Worm (Caenorhabditis elegans) whole organism, L2 larva: ENCODE measurements around the gene C01G12.3.

Experiments used
- C34F6.9 ChIP-seq: fragments of 150-350 bp; optimal IDR thresholded peaks from 2 replicates; lab custom pipeline; 2014; ENCODE audit warnings: missing biosample characterization, missing genetic modification characterization
- Y55F3AM.14 ChIP-seq: fragments of 200-800 bp; sonication (Bioruptor generic); optimal IDR thresholded peaks from 2 replicates; lab custom pipeline; 2018; ENCODE audit warnings: mild to moderate bottlenecking, missing genetic modification characterization, missing compliant biosample characterization
- aly-2 ChIP-seq: fragments of 150-350 bp; optimal IDR thresholded peaks from 2 replicates; lab custom pipeline; 2014; ENCODE audit warnings: missing biosample characterization, missing genetic modification characterization
- ama-1 ChIP-seq: fragments of 150-350 bp; optimal IDR thresholded peaks from 2 replicates; lab custom pipeline; 2018; ENCODE audit warnings: inconsistent platforms
- blmp-1 ChIP-seq: sonication (generic microtip); optimal IDR thresholded peaks from 2 replicates; lab custom pipeline; 2017; ENCODE audit warnings: missing genetic modification characterization, mild to moderate bottlenecking, missing compliant biosample characterization, antibody characterized with exemption, moderate library complexity; ENCODE audit not compliant: insufficient read depth
- ceh-82 ChIP-seq: fragments of 150-350 bp; optimal IDR thresholded peaks from 2 replicates; lab custom pipeline; 2014; ENCODE audit warnings: missing biosample characterization, missing genetic modification characterization
- crh-2 ChIP-seq: sonication (generic microtip); optimal IDR thresholded peaks from 2 replicates; lab custom pipeline; 2017; ENCODE audit warnings: missing biosample characterization, missing genetic modification characterization
- dmd-4 ChIP-seq: sonication (generic microtip); optimal IDR thresholded peaks from 2 replicates; lab custom pipeline; 2017; ENCODE audit warnings: missing biosample characterization, missing genetic modification characterization
- egl-27 ChIP-seq: sonication (generic microtip); optimal IDR thresholded peaks from 3 replicates; lab custom pipeline; 2017; ENCODE audit warnings: missing biosample characterization, missing genetic modification reagents, missing genetic modification characterization
- elt-1 ChIP-seq: fragments of 150-350 bp; optimal IDR thresholded peaks from 2 replicates; lab custom pipeline; 2014; ENCODE audit warnings: missing biosample characterization, missing genetic modification characterization
- elt-3 ChIP-seq: sonication (generic microtip); optimal IDR thresholded peaks from 2 replicates; lab custom pipeline; 2017; ENCODE audit warnings: missing biosample characterization, missing genetic modification characterization
- fos-1 ChIP-seq: fragments of 150-350 bp; optimal IDR thresholded peaks from 2 replicates; lab custom pipeline; 2014; ENCODE audit warnings: missing biosample characterization, missing genetic modification characterization
- gmeb-1 ChIP-seq: fragments of 150-350 bp; optimal IDR thresholded peaks from 2 replicates; lab custom pipeline; 2014; ENCODE audit warnings: missing biosample characterization, missing genetic modification characterization
- lin-13 ChIP-seq: fragments of 150-350 bp; optimal IDR thresholded peaks from 2 replicates; lab custom pipeline; 2014; ENCODE audit warnings: missing biosample characterization, missing genetic modification reagents, missing genetic modification characterization
- lin-39 ChIP-seq: fragments of 150-350 bp; optimal IDR thresholded peaks from 2 replicates; lab custom pipeline; 2014; ENCODE audit warnings: missing biosample characterization, missing genetic modification reagents, missing genetic modification characterization
- lsy-2 ChIP-seq, 2 experiments: fragments of 150-350 bp in 1 of 2; sonication (generic microtip) in 1 of 2; optimal IDR thresholded peaks; 2 replicates each; lab custom pipeline; 2014 to 2017; ENCODE audit warnings: missing biosample characterization in 2 of 2, missing genetic modification characterization in 2 of 2
- mab-5 ChIP-seq: fragments of 150-350 bp; optimal IDR thresholded peaks from 2 replicates; lab custom pipeline; 2014; ENCODE audit warnings: missing biosample characterization, missing genetic modification characterization
- mbf-1 ChIP-seq: sonication (generic microtip); optimal IDR thresholded peaks from 2 replicates; lab custom pipeline; 2017; ENCODE audit warnings: missing biosample characterization, missing genetic modification characterization
- mdl-1 ChIP-seq, 2 experiments: fragments of 150-350 bp in 1 of 2; sonication (generic microtip) in 1 of 2; optimal IDR thresholded peaks; 2 replicates each; lab custom pipeline; 2017; ENCODE audit warnings: missing biosample characterization in 2 of 2, missing genetic modification characterization in 2 of 2
- nhr-10 ChIP-seq: sonication (generic microtip); optimal IDR thresholded peaks from 2 replicates; lab custom pipeline; 2017; ENCODE audit warnings: missing biosample characterization, missing genetic modification characterization
- nhr-11 ChIP-seq: fragments of 150-350 bp; optimal IDR thresholded peaks from 2 replicates; lab custom pipeline; 2014; ENCODE audit warnings: missing biosample characterization, missing genetic modification characterization
- nhr-12 ChIP-seq: fragments of 150-350 bp; optimal IDR thresholded peaks from 2 replicates; lab custom pipeline; 2014; ENCODE audit warnings: missing biosample characterization, missing genetic modification characterization
- nhr-129 ChIP-seq: fragments of 150-350 bp; optimal IDR thresholded peaks from 2 replicates; lab custom pipeline; 2014; ENCODE audit warnings: missing biosample characterization, missing genetic modification characterization
- nhr-21 ChIP-seq: fragments of 150-350 bp; optimal IDR thresholded peaks from 2 replicates; lab custom pipeline; 2014; ENCODE audit warnings: missing biosample characterization, missing genetic modification characterization
- nhr-23 ChIP-seq: fragments of 150-350 bp; optimal IDR thresholded peaks from 2 replicates; lab custom pipeline; 2014; ENCODE audit warnings: missing biosample characterization, missing genetic modification reagents, missing genetic modification characterization
- nhr-237 ChIP-seq: fragments of 150-350 bp; optimal IDR thresholded peaks from 2 replicates; lab custom pipeline; 2014; ENCODE audit warnings: missing biosample characterization, missing genetic modification characterization
- nhr-25 ChIP-seq: fragments of 150-350 bp; sonication (generic microtip); optimal IDR thresholded peaks from 3 replicates; lab custom pipeline; 2014; ENCODE audit warnings: missing biosample characterization, missing genetic modification characterization
- nhr-6 ChIP-seq: fragments of 150-350 bp; optimal IDR thresholded peaks from 2 replicates; lab custom pipeline; 2014; ENCODE audit warnings: missing biosample characterization, missing genetic modification characterization
- nhr-77 ChIP-seq: fragments of 150-350 bp; optimal IDR thresholded peaks from 2 replicates; lab custom pipeline; 2014; ENCODE audit warnings: missing biosample characterization, missing genetic modification characterization
- peb-1 ChIP-seq: fragments of 150-350 bp; optimal IDR thresholded peaks from 2 replicates; lab custom pipeline; 2014; ENCODE audit warnings: missing biosample characterization, missing genetic modification characterization
- skn-1 ChIP-seq: sonication (generic microtip); optimal IDR thresholded peaks from 2 replicates; lab custom pipeline; 2017; ENCODE audit warnings: missing biosample characterization, missing genetic modification characterization
- sma-3 ChIP-seq: sonication (generic microtip); optimal IDR thresholded peaks from 2 replicates; lab custom pipeline; 2016; ENCODE audit warnings: missing genetic modification reagents, missing genetic modification characterization, missing compliant biosample characterization
- sma-9 ChIP-seq, 2 experiments: fragments of 150-350 bp in 1 of 2; sonication (generic microtip) in 1 of 2; optimal IDR thresholded peaks; 2 replicates each; lab custom pipeline; 2014 to 2016; ENCODE audit warnings: missing genetic modification characterization in 2 of 2, mild to moderate bottlenecking in 1 of 2, missing biosample characterization in 1 of 2, missing compliant biosample characterization in 1 of 2, missing genetic modification reagents in 1 of 2, moderate library complexity in 1 of 2
- unc-39 ChIP-seq: fragments of 150-350 bp; optimal IDR thresholded peaks from 2 replicates; lab custom pipeline; 2014; ENCODE audit warnings: missing biosample characterization, missing genetic modification characterization
- unc-55 ChIP-seq: fragments of 150-350 bp; sonication (generic microtip); optimal IDR thresholded peaks from 3 replicates; lab custom pipeline; 2014; ENCODE audit warnings: missing biosample characterization, missing genetic modification reagents, missing genetic modification characterization
- unc-62 ChIP-seq: fragments of 150-350 bp; optimal IDR thresholded peaks from 2 replicates; lab custom pipeline; 2014; ENCODE audit warnings: missing biosample characterization, missing genetic modification reagents, missing genetic modification characterization
- ztf-1 ChIP-seq: fragments of 200-800 bp; sonication (Bioruptor generic); conservative IDR thresholded peaks from 2 replicates; pipeline ENCODE4 v1.3.6; 2022; ENCODE audit warnings: missing genetic modification characterization, missing compliant biosample characterization
- ztf-4 ChIP-seq: fragments of 150-350 bp; optimal IDR thresholded peaks from 2 replicates; lab custom pipeline; 2014; ENCODE audit warnings: missing biosample characterization, missing genetic modification characterization

C01G12.3 gene

DNA sequence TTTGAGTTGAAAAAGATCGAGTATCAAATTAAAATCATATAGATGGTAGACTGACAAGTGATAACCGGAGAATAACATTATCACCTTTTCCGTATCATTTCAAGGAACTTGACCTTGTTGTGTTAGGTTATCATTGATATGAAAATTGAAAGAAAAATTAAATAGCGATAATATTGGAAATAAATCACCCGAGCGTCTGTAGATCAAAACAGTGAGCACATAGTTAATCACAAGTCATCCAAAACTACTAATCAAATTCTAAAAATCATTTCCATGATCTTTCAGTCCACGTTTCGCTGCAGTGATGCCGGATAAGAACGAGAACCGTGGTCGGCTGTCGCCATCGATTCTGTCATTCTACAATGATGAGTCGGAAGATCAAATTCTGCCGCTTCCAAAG, 37.7 kb upstream of the C01G12.3 start:
- TF ChIP-seq nhr-21 (tag; lab: Kevin White, UChicago) = peak; percentile 40
- TF ChIP-seq peb-1 (tag; lab: Kevin White, UChicago) = no peak
- TF ChIP-seq unc-55 = no peak
- TF ChIP-seq ama-1 (lab: Kevin White, UChicago) = no peak
- no peak for TF ChIP-seq nhr-237
- no peak for TF ChIP-seq crh-2 (tag; lab: Kevin White, UChicago)
- no peak for TF ChIP-seq elt-1 (tag; lab: Kevin White, UChicago)
- peak; percentile 28 for TF ChIP-seq sma-9 (GFP tag; optimal IDR thresholded peaks at IDR 0.05; lab: Kevin White, UChicago)
- TF ChIP-seq sma-9 (tag; optimal IDR thresholded peaks at IDR 0.05; lab: Kevin White, UChicago) = no peak

DNA sequence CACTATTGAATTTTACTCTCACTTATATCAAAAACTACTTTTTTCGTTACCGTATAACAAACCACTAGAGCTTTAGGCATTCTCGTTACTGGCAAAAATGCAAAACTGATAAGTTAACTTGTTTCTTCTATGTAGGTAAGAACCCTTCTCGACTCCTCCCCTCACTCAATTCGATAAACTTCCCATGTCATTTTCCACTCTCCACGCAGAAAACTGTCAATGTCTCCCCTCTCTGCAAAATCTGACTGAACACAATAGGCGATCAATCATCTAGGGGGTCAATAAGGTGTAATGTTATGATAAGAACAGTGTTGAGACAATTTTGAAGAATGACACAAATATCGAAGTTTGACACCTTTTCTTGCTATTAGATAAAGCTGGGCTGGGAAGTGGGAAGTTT, 36.7 kb upstream of the C01G12.3 start:
- TF ChIP-seq nhr-23 (tag; lab: Kevin White, UChicago) (no peak), nhr-21 (tag; lab: Kevin White, UChicago) (peak; percentile 1), sma-3 (GFP tag; lab: Kevin White, UChicago) (peak; percentile 1), nhr-11 (no peak)

DNA sequence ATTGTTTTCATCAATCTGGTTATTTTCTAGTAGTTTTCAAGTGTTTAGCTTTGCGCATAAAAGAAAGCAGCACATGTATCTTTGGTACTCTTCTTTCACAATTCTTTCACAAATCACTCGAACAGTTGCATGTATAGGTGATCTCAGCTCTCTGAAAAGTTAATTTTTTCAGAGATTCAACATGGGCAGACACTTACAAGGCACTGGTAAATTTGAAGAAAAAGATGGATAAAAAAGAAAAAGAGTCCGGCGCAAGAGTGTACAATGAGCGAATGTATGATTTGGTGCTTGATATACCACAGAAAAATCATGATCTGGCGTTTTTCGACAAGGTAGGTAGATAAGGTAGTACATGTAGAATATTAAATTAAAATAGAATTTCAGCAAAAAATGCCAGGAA, 36.1 kb upstream of the C01G12.3 start:
- no peak for TF ChIP-seq ceh-82 (tag; lab: Kevin White, UChicago)
- TF ChIP-seq mbf-1 (tag; lab: Kevin White, UChicago) = no peak
- TF ChIP-seq lsy-2 (tag; optimal IDR thresholded peaks at IDR 0.05; lab: Kevin White, UChicago) = no peak
- no peak for TF ChIP-seq C34F6.9 (tag; lab: Kevin White, UChicago)
- TF ChIP-seq egl-27 (tag; lab: Kevin White, UChicago) = no peak
- TF ChIP-seq unc-55 = no peak
- TF ChIP-seq nhr-23 (tag; lab: Kevin White, UChicago) = no peak
- TF ChIP-seq nhr-10 (tag; lab: Kevin White, UChicago) = no peak
- no peak for TF ChIP-seq ztf-4 (tag; lab: Kevin White, UChicago)
- TF ChIP-seq dmd-4 (tag; lab: Kevin White, UChicago) = no peak
- TF ChIP-seq aly-2 (tag; lab: Kevin White, UChicago) = no peak
- TF ChIP-seq nhr-77 (tag; lab: Kevin White, UChicago) = no peak
- TF ChIP-seq mdl-1 (tag; optimal IDR thresholded peaks at IDR 0.05; lab: Kevin White, UChicago) = no peak
- no peak for TF ChIP-seq unc-39 (tag; lab: Kevin White, UChicago)
- TF ChIP-seq blmp-1 (tag; lab: Kevin White, UChicago) = no peak
- TF ChIP-seq Y55F3AM.14 (GFP tag; lab: Kevin White, UChicago) = no peak

DNA sequence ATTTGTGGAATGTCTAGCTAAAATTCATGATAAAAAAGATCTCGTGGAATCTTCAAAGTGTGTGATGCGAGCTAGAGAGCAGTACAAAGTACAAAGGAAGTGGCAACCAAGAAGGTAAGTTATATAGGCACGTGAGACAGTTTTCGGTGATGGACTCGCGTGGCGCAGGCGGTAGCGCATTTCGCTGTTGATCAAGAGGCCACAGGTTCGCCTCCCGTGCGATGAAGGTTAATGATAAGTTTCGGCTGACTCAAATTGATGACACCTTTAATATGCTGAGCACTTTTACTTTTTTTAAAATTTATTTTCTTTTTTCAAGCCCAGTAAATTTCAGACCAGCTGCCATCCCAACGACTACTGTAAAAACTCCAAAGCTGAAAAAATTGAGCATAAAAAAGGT, 34.8 kb upstream of the C01G12.3 start:
- no peak for TF ChIP-seq unc-62
- no peak for TF ChIP-seq nhr-12
- no peak for TF ChIP-seq elt-3 (tag; lab: Kevin White, UChicago)
- no peak for TF ChIP-seq nhr-237
- TF ChIP-seq skn-1 (tag; lab: Kevin White, UChicago) = no peak
- TF ChIP-seq nhr-10 (tag; lab: Kevin White, UChicago) = no peak
- no peak for TF ChIP-seq blmp-1 (tag; lab: Kevin White, UChicago)
- TF ChIP-seq sma-3 (GFP tag; lab: Kevin White, UChicago) = peak; percentile 29
- no peak for TF ChIP-seq ztf-4 (tag; lab: Kevin White, UChicago)
- no peak for TF ChIP-seq elt-1 (tag; lab: Kevin White, UChicago)
- peak; percentile 62 for TF ChIP-seq fos-1 (tag; lab: Kevin White, UChicago)
- TF ChIP-seq nhr-77 (tag; lab: Kevin White, UChicago) = no peak
- no peak for TF ChIP-seq nhr-129 (tag; lab: Kevin White, UChicago)
- TF ChIP-seq gmeb-1 (tag; lab: Kevin White, UChicago) = peak; percentile 43
- TF ChIP-seq ama-1 (lab: Kevin White, UChicago) = no peak
- TF ChIP-seq crh-2 (tag; lab: Kevin White, UChicago) = no peak
- TF ChIP-seq nhr-6 (tag; lab: Kevin White, UChicago) = no peak
- TF ChIP-seq mab-5 (tag; lab: Kevin White, UChicago) = no peak
- no peak for TF ChIP-seq mdl-1 (tag; optimal IDR thresholded peaks at IDR 0.05; lab: Kevin White, UChicago)
- no peak for TF ChIP-seq lin-13
- no peak for TF ChIP-seq dmd-4 (tag; lab: Kevin White, UChicago)
- no peak for TF ChIP-seq unc-55
- no peak for TF ChIP-seq lin-39
- peak; percentile 18 for TF ChIP-seq nhr-21 (tag; lab: Kevin White, UChicago)
- no peak for TF ChIP-seq ztf-1 (GFP tag; lab: Robert Waterston, UW)
- TF ChIP-seq nhr-25 (tag; lab: Kevin White, UChicago) = no peak
- TF ChIP-seq C34F6.9 (tag; lab: Kevin White, UChicago) = no peak
- TF ChIP-seq Y55F3AM.14 (GFP tag; lab: Kevin White, UChicago) = no peak
- TF ChIP-seq sma-9 (GFP tag; optimal IDR thresholded peaks at IDR 0.05; lab: Kevin White, UChicago) = peak; percentile 50
- no peak for TF ChIP-seq sma-9 (tag; optimal IDR thresholded peaks at IDR 0.05; lab: Kevin White, UChicago)
